Worm (Caenorhabditis elegans) whole organism, young adult: ENCODE measurements around the gene nhr-216.
A peak's percentile ranks its signal among the peaks of the same experiment; 100 is the strongest.

ENCODE experiments used
- B0035.1 ChIP-seq: sonication (generic microtip); optimal IDR thresholded peaks from 2 replicates; lab custom pipeline; 2016; ENCODE audit warnings: missing genetic modification characterization, mild to moderate bottlenecking, missing compliant biosample characterization, missing genotype, missing genetic modification reagents
- F39B2.1 ChIP-seq: fragments of 200-800 bp; sonication (Bioruptor generic); IDR thresholded peaks from 2 replicates; pipeline ENCODE4 v1.3.6; 2022; ENCODE audit warnings: missing genetic modification reagents, missing genetic modification characterization, missing compliant biosample characterization
- K12H6.12 ChIP-seq: fragments of 200-800 bp; sonication (Bioruptor generic); optimal IDR thresholded peaks from 2 replicates; lab custom pipeline; 2018; ENCODE audit warnings: mild to moderate bottlenecking, missing genetic modification characterization, missing compliant biosample characterization
- T07F8.4 ChIP-seq: sonication (generic microtip); optimal IDR thresholded peaks from 2 replicates; lab custom pipeline; 2016; ENCODE audit warnings: mild to moderate bottlenecking, missing genetic modification characterization, moderate library complexity, missing compliant biosample characterization
- Y53G8AR.9 ChIP-seq: fragments of 200-800 bp; sonication (Bioruptor generic); conservative IDR thresholded peaks from 2 replicates; pipeline ENCODE4 v1.3.6; 2022; ENCODE audit warnings: missing genetic modification reagents, missing genetic modification characterization, missing compliant biosample characterization
- Y56A3A.18 ChIP-seq: fragments of 200-800 bp; sonication (Bioruptor generic); IDR thresholded peaks from 2 replicates; pipeline ENCODE4 v1.3.6; 2022; ENCODE audit warnings: missing genetic modification reagents, missing genetic modification characterization, missing compliant biosample characterization
- Y67H2A.10 ChIP-seq: fragments of 200-800 bp; sonication (Bioruptor generic); conservative IDR thresholded peaks from 2 replicates; pipeline ENCODE4 v1.3.6; 2022; ENCODE audit warnings: missing genetic modification reagents, missing genetic modification characterization, missing compliant biosample characterization
- Y95B8A.8 ChIP-seq: fragments of 200-800 bp; sonication (Bioruptor generic); IDR thresholded peaks from 2 replicates; pipeline ENCODE4 v1.3.6; 2022; ENCODE audit warnings: missing genetic modification reagents, missing genetic modification characterization, missing compliant biosample characterization
- ama-1 ChIP-seq, 3 experiments: fragments of 150-350 bp in 1 of 3; sonication (generic microtip) in 2 of 3; optimal IDR thresholded peaks; 2 replicates each; lab custom pipeline; 2014 to 2018; ENCODE audit warnings: missing biosample characterization in 2 of 3, missing genetic modification characterization in 2 of 3, missing genetic modification reagents in 2 of 3
- aptf-3 ChIP-seq: fragments of 200-800 bp; sonication (Bioruptor generic); IDR thresholded peaks from 2 replicates; pipeline ENCODE4 v1.3.6; 2022; ENCODE audit warnings: missing genetic modification characterization, missing compliant biosample characterization
- atf-7 ChIP-seq: sonication (generic microtip); optimal IDR thresholded peaks from 2 replicates; lab custom pipeline; 2017; ENCODE audit warnings: mild to moderate bottlenecking, missing genetic modification characterization, missing compliant biosample characterization
- attf-3 ChIP-seq: fragments of 200-800 bp; sonication (Bioruptor generic); conservative IDR thresholded peaks from 2 replicates; pipeline ENCODE4 v1.3.6; 2022; ENCODE audit warnings: missing genetic modification reagents, missing genetic modification characterization, missing compliant biosample characterization
- bed-2 ChIP-seq: fragments of 200-800 bp; sonication (Bioruptor generic); IDR thresholded peaks from 2 replicates; pipeline ENCODE4 v1.3.6; 2022; ENCODE audit warnings: missing genetic modification reagents, missing genetic modification characterization, missing compliant biosample characterization
- ceh-40 ChIP-seq: fragments of 200-800 bp; sonication (Bioruptor generic); IDR thresholded peaks from 2 replicates; pipeline ENCODE4 v1.3.6; 2022; ENCODE audit warnings: missing genetic modification characterization, missing compliant biosample characterization
- die-1 ChIP-seq: sonication (generic microtip); optimal IDR thresholded peaks from 2 replicates; lab custom pipeline; 2016; ENCODE audit warnings: missing genotype, mild to moderate bottlenecking, missing genetic modification characterization, missing compliant biosample characterization
- dpff-1 ChIP-seq: sonication (generic microtip); optimal IDR thresholded peaks from 2 replicates; lab custom pipeline; 2017; ENCODE audit warnings: mild to moderate bottlenecking, missing genetic modification characterization, missing compliant biosample characterization
- dpl-1 ChIP-seq: fragments of 150-350 bp; optimal IDR thresholded peaks from 2 replicates; lab custom pipeline; 2014; ENCODE audit warnings: missing biosample characterization, missing genetic modification reagents, missing genetic modification characterization
- efl-1 ChIP-seq: fragments of 150-350 bp; optimal IDR thresholded peaks from 2 replicates; lab custom pipeline; 2014; ENCODE audit warnings: missing biosample characterization, missing genetic modification reagents, missing genetic modification characterization
- egl-18 ChIP-seq: fragments of 200-800 bp; sonication (Bioruptor generic); IDR thresholded peaks from 2 replicates; pipeline ENCODE4 v1.3.6; 2022; ENCODE audit warnings: missing genetic modification reagents, missing genetic modification characterization, missing compliant biosample characterization
- ekl-4 ChIP-seq: fragments of 200-800 bp; sonication (Bioruptor generic); IDR thresholded peaks from 2 replicates; pipeline ENCODE4 v1.3.6; 2022; ENCODE audit warnings: missing genetic modification reagents, missing genetic modification characterization, missing compliant biosample characterization
- him-1 ChIP-seq: sonication (generic microtip); optimal IDR thresholded peaks from 2 replicates; lab custom pipeline; 2016; ENCODE audit warnings: missing genotype, missing genetic modification reagents, missing genetic modification characterization, missing compliant biosample characterization
- hmg-1.2 ChIP-seq: fragments of 200-800 bp; sonication (Bioruptor generic); IDR thresholded peaks from 2 replicates; pipeline ENCODE4 v1.3.6; 2022; ENCODE audit warnings: missing genetic modification reagents, missing genetic modification characterization, missing compliant biosample characterization
- lin-54 ChIP-seq: fragments of 200-800 bp; sonication (Bioruptor generic); optimal IDR thresholded peaks from 2 replicates; lab custom pipeline; 2018; ENCODE audit warnings: mild to moderate bottlenecking, missing genetic modification characterization, missing compliant biosample characterization
- lsy-27 ChIP-seq: sonication (generic microtip); optimal IDR thresholded peaks from 2 replicates; lab custom pipeline; 2017; ENCODE audit warnings: missing genetic modification characterization, mild to moderate bottlenecking, missing compliant biosample characterization, antibody characterized with exemption, missing genotype, borderline replicate concordance; ENCODE audit not compliant: insufficient read depth
- madf-6 ChIP-seq: fragments of 200-800 bp; sonication (Bioruptor generic); IDR thresholded peaks from 2 replicates; pipeline ENCODE4 v1.3.6; 2022; ENCODE audit warnings: missing genetic modification reagents, missing genetic modification characterization, missing compliant biosample characterization
- mel-28 ChIP-seq: sonication (generic microtip); optimal IDR thresholded peaks from 2 replicates; lab custom pipeline; 2016; ENCODE audit warnings: borderline replicate concordance, mild to moderate bottlenecking, missing genetic modification characterization, missing compliant biosample characterization
- nfya-1 ChIP-seq: sonication (generic microtip); optimal IDR thresholded peaks from 2 replicates; lab custom pipeline; 2017; ENCODE audit warnings: antibody characterized with exemption, missing compliant biosample characterization, missing genetic modification characterization, borderline replicate concordance; ENCODE audit not compliant: insufficient read depth
- nfya-2 ChIP-seq: fragments of 200-800 bp; sonication (Bioruptor generic); IDR thresholded peaks from 2 replicates; pipeline ENCODE4 v1.3.6; 2022; ENCODE audit warnings: missing genetic modification reagents, missing genetic modification characterization, missing compliant biosample characterization
- nfyb-1 ChIP-seq: fragments of 200-800 bp; sonication (Bioruptor generic); IDR thresholded peaks from 2 replicates; pipeline ENCODE4 v1.3.6; 2022; ENCODE audit warnings: missing genetic modification reagents, missing genetic modification characterization, missing compliant biosample characterization
- nhr-179 ChIP-seq: sonication (generic microtip); optimal IDR thresholded peaks from 2 replicates; lab custom pipeline; 2016; ENCODE audit warnings: mild to moderate bottlenecking, missing genetic modification characterization, missing compliant biosample characterization
- nhr-80 ChIP-seq: sonication (generic microtip); optimal IDR thresholded peaks from 2 replicates; lab custom pipeline; 2016; ENCODE audit warnings: missing genetic modification characterization, missing compliant biosample characterization
- pbrm-1 ChIP-seq: fragments of 200-800 bp; sonication (Bioruptor generic); IDR thresholded peaks from 2 replicates; pipeline ENCODE4 v1.3.6; 2022; ENCODE audit warnings: missing genetic modification reagents, missing genetic modification characterization, missing compliant biosample characterization
- snpc-4 ChIP-seq, 5 experiments: fragments of 150-350 bp in 1 of 5; sonication (generic microtip) in 4 of 5; optimal IDR thresholded peaks; 2 replicates each; lab custom pipeline; 2014 to 2018; ENCODE audit warnings: missing genetic modification characterization in 5 of 5, missing biosample characterization in 3 of 5, antibody characterized with exemption in 2 of 5, mild to moderate bottlenecking in 2 of 5, missing compliant biosample characterization in 2 of 5, missing genotype in 2 of 5, moderate library complexity in 2 of 5, missing genetic modification reagents in 1 of 5
- somi-1 ChIP-seq: fragments of 200-800 bp; sonication (Bioruptor generic); optimal IDR thresholded peaks from 2 replicates; lab custom pipeline; 2018; ENCODE audit warnings: mild to moderate bottlenecking, missing genetic modification characterization, missing compliant biosample characterization
- zfh-2 ChIP-seq: fragments of 200-800 bp; sonication (Bioruptor generic); conservative IDR thresholded peaks from 2 replicates; pipeline ENCODE4 v1.3.6; 2022; ENCODE audit warnings: missing genetic modification reagents, missing genetic modification characterization, missing compliant biosample characterization
- ztf-22 ChIP-seq: fragments of 200-800 bp; sonication (Bioruptor generic); optimal IDR thresholded peaks from 2 replicates; lab custom pipeline; 2018; ENCODE audit warnings: mild to moderate bottlenecking, missing genetic modification characterization, moderate library complexity, missing compliant biosample characterization

Gene nhr-216

ce11 chrV:5329677-5330266 lies 28.9 kb downstream of the nhr-216 start (continued):
- TF ChIP-seq snpc-4 (GFP tag; optimal IDR thresholded peaks at IDR 0.05; lab: Kevin White, UChicago), result peak; percentile 27
- peak; percentile 66 to 80 (median 75) for TF ChIP-seq snpc-4 (tag; optimal IDR thresholded peaks at IDR 0.05; lab: Kevin White, UChicago)
- no peak for TF ChIP-seq nfya-2 (GFP tag; lab: Robert Waterston, UW)
- no peak for TF ChIP-seq bed-2 (GFP tag; lab: Robert Waterston, UW)
- no peak for TF ChIP-seq efl-1 (GFP tag; lab: Kevin White, UChicago)
- TF ChIP-seq die-1, result peak; percentile 27
- peak; percentile 34 for TF ChIP-seq madf-6 (GFP tag; lab: Robert Waterston, UW)
- no peak for TF ChIP-seq ekl-4 (GFP tag; lab: Robert Waterston, UW)
- no peak for TF ChIP-seq Y95B8A.8
- TF ChIP-seq zfh-2, result no peak
- TF ChIP-seq Y56A3A.18 (GFP tag; lab: Robert Waterston, UW), result no peak
- TF ChIP-seq mel-28 (tag; lab: Kevin White, UChicago), result no peak
- TF ChIP-seq ama-1 (optimal IDR thresholded peaks at IDR 0.05; lab: Kevin White, UChicago), result no peak
- no peak for TF ChIP-seq ama-1 (GFP tag; optimal IDR thresholded peaks at IDR 0.05; lab: Kevin White, UChicago)
- no peak for TF ChIP-seq nhr-179 (tag; lab: Kevin White, UChicago)
- TF ChIP-seq nfyb-1, result no peak
- TF ChIP-seq nhr-80 (tag; lab: Kevin White, UChicago), result peak; percentile 89
- no peak for TF ChIP-seq Y53G8AR.9
- TF ChIP-seq B0035.1 (tag; lab: Kevin White, UChicago), result peak; percentile 21
- no peak for TF ChIP-seq aptf-3
- TF ChIP-seq K12H6.12 (tag; lab: Kevin White, UChicago), result peak; percentile 53
- TF ChIP-seq pbrm-1 (GFP tag; lab: Robert Waterston, UW), result no peak
- no peak for TF ChIP-seq ceh-40 (GFP tag; lab: Robert Waterston, UW)
- no peak for TF ChIP-seq T07F8.4 (tag; lab: Kevin White, UChicago)
- peak; percentile 9 for TF ChIP-seq lin-54 (GFP tag; lab: Kevin White, UChicago)
- TF ChIP-seq ztf-22 (GFP tag; lab: Kevin White, UChicago), result peak; percentile 8
- TF ChIP-seq somi-1 (GFP tag; lab: Kevin White, UChicago), result peak; percentile 15
- TF ChIP-seq, all 124 proteins: peak for 27

- TF ChIP-seq F39B2.1 (no peak), dpff-1 (tag; lab: Kevin White, UChicago) (no peak), dpl-1 (GFP tag; lab: Kevin White, UChicago) (no peak), nfya-1 (no peak), atf-7 (tag; lab: Kevin White, UChicago) (no peak), him-1 (tag; lab: Kevin White, UChicago) (no peak)
Observed at ce11 chrV:5328314-5328713, 30.4 kb downstream of the nhr-216 start, which contains the start of gene C10G8.8. Gene C10G8.8, minus strand, starts transcription at chrV:5328414.

- no peak for TF ChIP-seq egl-18 (GFP tag; lab: Robert Waterston, UW)
- no peak for TF ChIP-seq nhr-179 (tag; lab: Kevin White, UChicago)
- TF ChIP-seq lsy-27, result no peak
- no peak for TF ChIP-seq hmg-1.2
- TF ChIP-seq B0035.1 (tag; lab: Kevin White, UChicago), result no peak
- TF ChIP-seq Y67H2A.10 (GFP tag; lab: Robert Waterston, UW), result no peak
- no peak for TF ChIP-seq mel-28 (tag; lab: Kevin White, UChicago)
- no peak for TF ChIP-seq attf-3
Observed at ce11 chrV:5324566-5324965, 34.1 kb downstream of the nhr-216 start, which contains the start of gene ceh-33. Gene ceh-33, minus strand, starts transcription at chrV:5324666.
